Fruit fly (Drosophila melanogaster): ENCODE results near the gene CG16974.
A peak's percentile ranks its signal among the peaks of the same experiment; 100 is the strongest.

The CG16974 gene

dm6 chr2L:13203437-13204137 lies 11.8 kb upstream of the CG16974 start, which contains the start of gene Pect (continued):
- no peak for TF ChIP-seq CG10654 (GFP tag; optimal IDR thresholded peaks at IDR 0.05)
- TF ChIP-seq unpg (GFP tag; optimal IDR thresholded peaks at IDR 0.05): no peak
- TF ChIP-seq Neu2 (GFP tag; optimal IDR thresholded peaks at IDR 0.05; ENCODE audit: borderline replicate concordance): no peak
- peak; percentile 89; the same call in 3 of the 4 replicates for TF ChIP-seq chinmo (GFP tag; IDR thresholded peaks at IDR 0.05; ENCODE audit: partially characterized antibody)
- TF ChIP-seq gsb (GFP tag; IDR thresholded peaks at IDR 0.05): no peak
- TF ChIP-seq Hr39 (optimal IDR thresholded peaks at IDR 0.05): no peak
- TF ChIP-seq Six4 (GFP tag; optimal IDR thresholded peaks at IDR 0.05): peak; percentile 4
- TF ChIP-seq CG10959 (GFP tag; IDR thresholded peaks at IDR 0.05): no peak
- no peak for TF ChIP-seq gt (GFP tag; IDR thresholded peaks at IDR 0.05)
- peak in 1 of 2 experiments; percentile 14 for TF ChIP-seq tll (GFP tag; optimal IDR thresholded peaks at IDR 0.05)
- no peak for TF ChIP-seq CG12071 (GFP tag; optimal IDR thresholded peaks at IDR 0.05)
- TF ChIP-seq Xrp1 (GFP tag; IDR thresholded peaks at IDR 0.05): peak; percentile 19; the same call in 1 of the 2 replicates
- no peak for TF ChIP-seq cato (GFP tag; optimal IDR thresholded peaks at IDR 0.05; ENCODE audit: borderline replicate concordance)
- TF ChIP-seq CG17829 (tag; optimal IDR thresholded peaks at IDR 0.05): peak; percentile 14
- TF ChIP-seq CG34376 (GFP tag; optimal IDR thresholded peaks at IDR 0.05): peak; percentile 96
- TF ChIP-seq Oli (tag; optimal IDR thresholded peaks at IDR 0.05): no peak
- TF ChIP-seq CG2712 (tag; optimal IDR thresholded peaks at IDR 0.05): no peak
- TF ChIP-seq jumu (GFP tag; optimal IDR thresholded peaks at IDR 0.05): no peak
- TF ChIP-seq CG33213 (GFP tag; optimal IDR thresholded peaks at IDR 0.05): peak; percentile 0
- no peak for TF ChIP-seq Atf-2 (GFP tag; optimal IDR thresholded peaks at IDR 0.05)
- TF ChIP-seq CG17361 (GFP tag; IDR thresholded peaks at IDR 0.05): no peak
- no peak for TF ChIP-seq CG6654 (GFP tag; optimal IDR thresholded peaks at IDR 0.05)
- TF ChIP-seq CG17912 (GFP tag; optimal IDR thresholded peaks at IDR 0.05): no peak
- TF ChIP-seq CG11696 (GFP tag; IDR thresholded peaks at IDR 0.05): no peak
- TF ChIP-seq CG4617 (GFP tag; optimal IDR thresholded peaks at IDR 0.05; ENCODE audit: borderline replicate concordance): no peak
- peak; percentile 65; the same call in 1 of the 2 replicates for TF ChIP-seq Bgb (GFP tag; IDR thresholded peaks at IDR 0.05; ENCODE audit: partially characterized antibody)
- peak; percentile 8 for TF ChIP-seq CG18011 (GFP tag; optimal IDR thresholded peaks at IDR 0.05)
- TF ChIP-seq Bdp1 (GFP tag; optimal IDR thresholded peaks at IDR 0.05): no peak
- TF ChIP-seq CG11247 (GFP tag; IDR thresholded peaks at IDR 0.05): no peak
- no peak for TF ChIP-seq Dip3 (GFP tag; optimal IDR thresholded peaks at IDR 0.05)
- TF ChIP-seq jing (GFP tag; optimal IDR thresholded peaks at IDR 0.05): no peak
- TF ChIP-seq danr (GFP tag; IDR thresholded peaks at IDR 0.05): no peak
- TF ChIP-seq bowl (GFP tag; IDR thresholded peaks at IDR 0.05): no peak
- TF ChIP-seq Antp (GFP tag; optimal IDR thresholded peaks at IDR 0.05): peak; percentile 24
- TF ChIP-seq prd (optimal IDR thresholded peaks at IDR 0.05): no peak
- TF ChIP-seq prd (GFP tag; IDR thresholded peaks at IDR 0.05): no peak
- TF ChIP-seq insv (GFP tag; optimal IDR thresholded peaks at IDR 0.05): no peak
- TF ChIP-seq CG7928 (GFP tag; optimal IDR thresholded peaks at IDR 0.05): no peak
- no peak for TF ChIP-seq vfl (GFP tag; optimal IDR thresholded peaks at IDR 0.05)
- TF ChIP-seq CG4360 (GFP tag; IDR thresholded peaks at IDR 0.05): no peak
- TF ChIP-seq ara (GFP tag; IDR thresholded peaks at IDR 0.05): no peak
- TF ChIP-seq Hey (tag; optimal IDR thresholded peaks at IDR 0.05): no peak
- TF ChIP-seq CG3838 (GFP tag; optimal IDR thresholded peaks at IDR 0.05): no peak
- no peak for TF ChIP-seq CG7745 (tag; optimal IDR thresholded peaks at IDR 0.05)
- TF ChIP-seq Ets65A (GFP tag): no peak
- TF ChIP-seq CG15479 (GFP tag; optimal IDR thresholded peaks at IDR 0.05): no peak
- TF ChIP-seq CG8089 (GFP tag; optimal IDR thresholded peaks at IDR 0.05): no peak
- TF ChIP-seq CG13123 (GFP tag; optimal IDR thresholded peaks at IDR 0.05): no peak
- no peak for TF ChIP-seq twi (tag; optimal IDR thresholded peaks at IDR 0.05)
- TF ChIP-seq tx (GFP tag; optimal IDR thresholded peaks at IDR 0.05): no peak
- no peak for TF ChIP-seq NfI (GFP tag; optimal IDR thresholded peaks at IDR 0.05)
